Worm (Caenorhabditis elegans): Measurements from ENCODE around the gene F16G10.14.

ce11 chrII:2438180-2438579 is 39.4 kb upstream of the F16G10.14 start:
- TF ChIP-seq tab-1 (GFP tag; IDR thresholded peaks at IDR 0.05) (no peak), flt-1 (GFP tag; IDR thresholded peaks at IDR 0.05) (no peak), ztf-29 (GFP tag; IDR thresholded peaks at IDR 0.05) (no peak), ref-1 (GFP tag; conservative IDR thresholded peaks at IDR 0.05) (no peak), T22C8.4 (GFP tag; IDR thresholded peaks at IDR 0.05) (no peak), med-1 (GFP tag; optimal IDR thresholded peaks at IDR 0.05; ENCODE audit: insufficient read depth) (no peak), klf-2 (GFP tag; conservative IDR thresholded peaks at IDR 0.05) (no peak), cog-1 (tag; optimal IDR thresholded peaks at IDR 0.05) (no peak), ztf-23 (GFP tag; IDR thresholded peaks at IDR 0.05) (no peak)
